Fruit fly (Drosophila melanogaster): ENCODE measurements around the gene CG13722.
A peak's percentile ranks its signal among the peaks of the same experiment; 100 is the strongest.

The CG13722 gene

dm6 chr3L:4474946-4475470, 15.8 kb downstream of the CG13722 start (continued):
- TF ChIP-seq CG6175 (GFP tag; IDR thresholded peaks at IDR 0.05) (peak; percentile 47; the same call in 1 of the 3 replicates), HLH54F (GFP tag; optimal IDR thresholded peaks at IDR 0.05) (peak; percentile 14), MESR4 (GFP tag; optimal IDR thresholded peaks at IDR 0.05) (peak; percentile 57), btn (GFP tag; optimal IDR thresholded peaks at IDR 0.05) (peak; percentile 48), CG10321 (GFP tag; IDR thresholded peaks at IDR 0.05) (no peak), odd (GFP tag; optimal IDR thresholded peaks at IDR 0.05) (peak; percentile 94), Camta (GFP tag; optimal IDR thresholded peaks at IDR 0.05) (peak; percentile 79), Antp (GFP tag; optimal IDR thresholded peaks at IDR 0.05) (no peak), CG9727 (GFP tag; optimal IDR thresholded peaks at IDR 0.05) (peak; percentile 68), wor (GFP tag; IDR thresholded peaks at IDR 0.05) (no peak), CG6683 (GFP tag; optimal IDR thresholded peaks at IDR 0.05) (peak; percentile 87), CG1647 (GFP tag; optimal IDR thresholded peaks at IDR 0.05) (peak; percentile 52), tin (GFP tag; optimal IDR thresholded peaks at IDR 0.05) (peak; percentile 55), dysf (GFP tag; IDR thresholded peaks at IDR 0.05) (peak; percentile 35; the same call in 1 of the 3 replicates), fu2 (GFP tag; optimal IDR thresholded peaks at IDR 0.05) (no peak), Mad (GFP tag; optimal IDR thresholded peaks at IDR 0.05) (peak; percentile 67), CG5180 (GFP tag; optimal IDR thresholded peaks at IDR 0.05) (peak; percentile 70), ac (GFP tag; optimal IDR thresholded peaks at IDR 0.05) (no peak), Gsc (GFP tag; IDR thresholded peaks at IDR 0.05) (no peak), zen (tag; optimal IDR thresholded peaks at IDR 0.05) (no peak), B-H2 (GFP tag; optimal IDR thresholded peaks at IDR 0.05) (peak; percentile 92), Lpt (GFP tag; optimal IDR thresholded peaks at IDR 0.05) (no peak), CG12942 (GFP tag; optimal IDR thresholded peaks at IDR 0.05) (peak; percentile 58), CG43689 (GFP tag; IDR thresholded peaks at IDR 0.05) (peak; percentile 66), CG2116 (GFP tag; optimal IDR thresholded peaks at IDR 0.05) (peak; percentile 82), CG10543 (GFP tag; optimal IDR thresholded peaks at IDR 0.05) (peak; percentile 85), CG11696 (GFP tag; IDR thresholded peaks at IDR 0.05) (peak; percentile 62), stc (GFP tag; IDR thresholded peaks at IDR 0.05) (peak; percentile 78; the same call in 1 of the 2 replicates), bowl (GFP tag; IDR thresholded peaks at IDR 0.05) (peak; percentile 42; the same call in 1 of the 2 replicates), CG14667 (GFP tag; IDR thresholded peaks at IDR 0.05) (no peak), CG4730 (GFP tag; IDR thresholded peaks at IDR 0.05) (no peak), CG3281 (GFP tag; optimal IDR thresholded peaks at IDR 0.05) (peak; percentile 94), ERR (GFP tag; optimal IDR thresholded peaks at IDR 0.05) (no peak), Taf1 (GFP tag; IDR thresholded peaks at IDR 0.05) (0 out of 2 replicates have a peak, but pooled peaks have one; percentile 13), sisA (GFP tag; IDR thresholded peaks at IDR 0.05) (no peak), CG15011 (GFP tag; optimal IDR thresholded peaks at IDR 0.05) (peak; percentile 86), HLH4C (GFP tag; IDR thresholded peaks at IDR 0.05; ENCODE audit: partially characterized antibody) (no peak), CG6791 (GFP tag; IDR thresholded peaks at IDR 0.05; ENCODE audit: partially characterized antibody) (no peak), CG14050 (GFP tag; IDR thresholded peaks at IDR 0.05) (peak; percentile 63), CG16815 (GFP tag; optimal IDR thresholded peaks at IDR 0.05) (no peak), CHES-1-like (GFP tag; optimal IDR thresholded peaks at IDR 0.05) (peak; percentile 59), CG7271 (tag; optimal IDR thresholded peaks at IDR 0.05) (peak; percentile 94), Oaz (GFP tag; IDR thresholded peaks at IDR 0.05) (no peak), CG9437 (GFP tag; optimal IDR thresholded peaks at IDR 0.05) (peak; percentile 72), CoRest (tag; optimal IDR thresholded peaks at IDR 0.05) (peak; percentile 49), disco-r (GFP tag; optimal IDR thresholded peaks at IDR 0.05) (peak; percentile 72), CG16863 (GFP tag; optimal IDR thresholded peaks at IDR 0.05) (peak; percentile 53), z (GFP tag; IDR thresholded peaks at IDR 0.05) (0 out of 3 replicates have a peak, but pooled peaks have one; percentile 30), Bteb2 (GFP tag; optimal IDR thresholded peaks at IDR 0.05) (peak; percentile 78), vfl (GFP tag; optimal IDR thresholded peaks at IDR 0.05) (no peak), Dfd (GFP tag; optimal IDR thresholded peaks at IDR 0.05) (no peak)
